1 worm cellular context compared by ENCODE assay signal in the genomic region with DNA sequence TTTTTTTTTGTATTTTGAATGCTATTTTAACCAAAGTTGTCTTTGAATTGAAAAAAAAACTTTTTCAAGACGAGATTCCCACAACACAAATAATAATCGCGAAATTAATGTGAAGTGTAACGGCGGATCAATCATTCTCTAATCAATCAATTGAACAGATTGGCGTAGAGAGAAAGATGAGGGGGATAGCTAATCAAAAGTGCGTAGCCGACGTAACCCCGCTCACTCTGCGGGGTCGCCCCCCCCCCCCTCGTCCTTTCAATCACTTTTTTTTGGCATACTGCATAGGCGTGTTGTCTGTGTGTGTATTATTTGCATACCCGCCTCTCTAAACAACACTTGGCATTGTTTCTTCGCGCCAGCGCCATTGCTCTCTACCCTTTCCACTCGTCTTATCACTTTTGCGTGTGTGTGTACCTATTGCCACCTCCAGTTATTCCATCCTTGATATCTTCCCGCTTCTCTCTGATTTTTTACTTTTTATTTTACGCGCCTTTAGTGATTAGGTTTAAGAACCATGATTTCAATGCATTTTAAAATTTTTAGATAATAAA.
TF ChIP-seq lines count a peak whose summit lies in the region.

No protein-coding gene starts in this region.

TF ChIP-seq in whole organism, L3 larva, 47 proteins besides CTCF, POLR2A, EP300 and RAD21 (continued from another document):
- TF ChIP-seq ztf-4 (tag; optimal IDR thresholded peaks at IDR 0.05; lab: Kevin White, UChicago), result no peak
- TF ChIP-seq ztf-11 (tag; optimal IDR thresholded peaks at IDR 0.05; lab: Kevin White, UChicago), result no peak
- TF ChIP-seq nhr-237 (tag; optimal IDR thresholded peaks at IDR 0.05; lab: Kevin White, UChicago), result no peak
- no peak for TF ChIP-seq ceh-16 (tag; optimal IDR thresholded peaks at IDR 0.05; lab: Kevin White, UChicago)
- TF ChIP-seq unc-62 (GFP tag; optimal IDR thresholded peaks at IDR 0.05; lab: Kevin White, UChicago), result no peak
